Worm (Caenorhabditis elegans) whole organism, L4/young adult: ENCODE results near the gene F08F1.9.
"Not testable (repeated sequence)": the region's sequence is repeated elsewhere in the genome, so short reads cannot be mapped to it uniquely, and the experiment has no call there.

ENCODE experiments used
- W03F9.2 ChIP-seq: fragments of 150-350 bp; optimal IDR thresholded peaks from 2 replicates; lab custom pipeline; 2014; ENCODE audit warnings: missing biosample characterization, missing genetic modification characterization
- dao-5 ChIP-seq: sonication (generic microtip); optimal IDR thresholded peaks from 2 replicates; lab custom pipeline; 2016; ENCODE audit warnings: missing genotype, missing genetic modification characterization, moderate library complexity, missing compliant biosample characterization

DNA sequence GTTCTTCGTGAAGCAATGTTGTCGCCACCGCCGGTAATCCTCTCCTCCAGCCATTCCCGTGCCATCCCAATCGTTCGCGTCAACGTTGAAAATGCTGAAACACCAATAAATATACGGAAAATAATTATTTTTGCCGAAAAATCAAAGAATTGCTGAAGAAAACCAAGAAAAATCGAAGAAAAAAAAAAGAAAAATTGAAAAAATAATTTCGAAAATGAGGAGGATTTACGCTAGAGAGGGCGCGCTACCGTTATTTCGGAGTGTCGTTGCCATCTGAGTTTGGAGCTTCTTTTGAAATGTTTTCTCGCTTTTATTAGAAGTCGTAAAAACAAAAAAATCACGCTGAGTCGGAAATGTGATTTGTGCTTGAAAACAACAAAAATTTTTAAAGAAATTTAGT, at the start of gene F08F1.9:
- TF ChIP-seq W03F9.2, dao-5 (tag; lab: Kevin White, UChicago): not testable (repeated sequence)
